Worm (Caenorhabditis elegans) whole organism, late embryonic: Measurements from ENCODE around the gene trx-5.

Experiments
- K02D7.2 ChIP-seq: sonication (generic microtip); optimal IDR thresholded peaks from 2 replicates; lab custom pipeline; 2017; ENCODE audit warnings: mild to moderate bottlenecking, missing genetic modification characterization, missing compliant biosample characterization
- ceh-30 ChIP-seq: fragments of 150-350 bp; optimal IDR thresholded peaks from 2 replicates; lab custom pipeline; 2014; ENCODE audit warnings: missing biosample characterization, missing genetic modification characterization
- fkh-10 ChIP-seq: fragments of 150-350 bp; optimal IDR thresholded peaks from 2 replicates; lab custom pipeline; 2014; ENCODE audit warnings: missing biosample characterization, missing genetic modification reagents, missing genetic modification characterization
- hlh-13 ChIP-seq: fragments of 200-800 bp; sonication (Bioruptor generic); optimal IDR thresholded peaks from 2 replicates; lab custom pipeline; 2018; ENCODE audit warnings: mild to moderate bottlenecking, missing genetic modification characterization, missing compliant biosample characterization
- madf-2 ChIP-seq: sonication (generic microtip); optimal IDR thresholded peaks from 2 replicates; lab custom pipeline; 2017; ENCODE audit warnings: missing genetic modification characterization, missing compliant biosample characterization
- nhr-11 ChIP-seq: fragments of 150-350 bp; optimal IDR thresholded peaks from 2 replicates; lab custom pipeline; 2014; ENCODE audit warnings: missing biosample characterization, missing genetic modification characterization
- pag-3 ChIP-seq: sonication (generic microtip); optimal IDR thresholded peaks from 2 replicates; lab custom pipeline; 2016; ENCODE audit warnings: missing compliant biosample characterization, missing genetic modification characterization, borderline replicate concordance
- pros-1 ChIP-seq: fragments of 150-350 bp; optimal IDR thresholded peaks from 2 replicates; lab custom pipeline; 2014; ENCODE audit warnings: missing biosample characterization, missing genetic modification reagents, missing genetic modification characterization
- unc-86 ChIP-seq: sonication (generic microtip); optimal IDR thresholded peaks from 2 replicates; lab custom pipeline; 2016; ENCODE audit warnings: missing genetic modification characterization, missing compliant biosample characterization
- zip-5 ChIP-seq: sonication (generic microtip); optimal IDR thresholded peaks from 2 replicates; lab custom pipeline; 2016; ENCODE audit warnings: missing genetic modification characterization, missing compliant biosample characterization

DNA sequence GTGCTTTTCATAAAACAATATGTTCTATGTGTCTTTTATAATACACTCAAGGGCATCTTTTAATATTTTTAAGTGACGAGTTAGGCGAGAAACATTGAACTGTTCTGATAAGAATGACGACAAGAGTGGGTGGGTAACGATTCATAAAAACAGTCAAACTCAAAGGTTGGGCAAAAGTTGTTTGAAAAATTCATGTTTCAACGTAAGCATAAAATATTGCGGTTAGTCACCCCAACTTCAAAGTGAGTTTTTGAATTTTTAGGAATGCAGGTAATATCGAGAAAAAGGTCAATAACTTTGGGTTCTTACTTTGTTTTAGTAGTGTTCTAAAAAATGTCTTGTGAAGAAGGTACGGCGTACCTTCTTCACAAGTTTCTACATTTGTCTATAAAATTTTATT, 7.6 kb upstream of the trx-5 start, which contains the start of gene oac-31:
- TF ChIP-seq hlh-13, result no peak
- no peak for TF ChIP-seq madf-2
- no peak for TF ChIP-seq ceh-30 (tag; lab: Kevin White, UChicago)
- TF ChIP-seq unc-86 (tag; lab: Kevin White, UChicago), result no peak
- no peak for TF ChIP-seq nhr-11
- TF ChIP-seq pros-1 (tag; lab: Kevin White, UChicago), result no peak
- no peak for TF ChIP-seq zip-5 (tag; lab: Kevin White, UChicago)
- TF ChIP-seq fkh-10 (GFP tag; lab: Kevin White, UChicago), result no peak
- no peak for TF ChIP-seq pag-3 (tag; lab: Kevin White, UChicago)
- TF ChIP-seq K02D7.2 (tag; lab: Kevin White, UChicago), result no peak
